Worm (Caenorhabditis elegans) whole organism, L3 larva: ENCODE measurements around the gene Y10G11A.1.
"Not testable (repeated sequence)": the region's sequence is repeated elsewhere in the genome, so short reads cannot be mapped to it uniquely, and the experiment has no call there.

Experiments used
- R02D3.7 ChIP-seq: fragments of 150-350 bp; optimal IDR thresholded peaks from 2 replicates; lab custom pipeline; 2014; ENCODE audit warnings: missing biosample characterization, missing genetic modification characterization
- aly-2 ChIP-seq: fragments of 150-350 bp; optimal IDR thresholded peaks from 2 replicates; lab custom pipeline; 2014; ENCODE audit warnings: missing biosample characterization, missing genetic modification characterization
- ama-1 ChIP-seq: fragments of 150-350 bp; optimal IDR thresholded peaks from 2 replicates; lab custom pipeline; 2018
- ceh-16 ChIP-seq: sonication (generic microtip); optimal IDR thresholded peaks from 2 replicates; lab custom pipeline; 2017; ENCODE audit warnings: missing biosample characterization, missing genetic modification characterization
- ceh-28 ChIP-seq: fragments of 150-350 bp; optimal IDR thresholded peaks from 2 replicates; lab custom pipeline; 2014; ENCODE audit warnings: missing biosample characterization, missing genetic modification reagents, missing genetic modification characterization
- ceh-82 ChIP-seq: fragments of 150-350 bp; optimal IDR thresholded peaks from 2 replicates; lab custom pipeline; 2014; ENCODE audit warnings: missing biosample characterization, missing genetic modification characterization
- egl-27 ChIP-seq: sonication (generic microtip); optimal IDR thresholded peaks from 4 replicates; lab custom pipeline; 2017; ENCODE audit warnings: missing biosample characterization, missing genetic modification reagents, missing genetic modification characterization
- elt-1 ChIP-seq: fragments of 150-350 bp; optimal IDR thresholded peaks from 2 replicates; lab custom pipeline; 2014; ENCODE audit warnings: missing biosample characterization, missing genetic modification characterization
- elt-3 ChIP-seq, 3 experiments: fragments of 150-350 bp in 1 of 3; sonication (generic microtip) in 2 of 3; optimal IDR thresholded peaks; 2 replicates in 2 of 3; 4 replicates in 1 of 3; lab custom pipeline; 2014 to 2017; ENCODE audit warnings: missing biosample characterization in 3 of 3, missing genetic modification characterization in 3 of 3
- eor-1 ChIP-seq, 2 experiments: fragments of 150-350 bp; optimal IDR thresholded peaks; 2 replicates each; lab custom pipeline; 2014 to 2018; ENCODE audit warnings: missing biosample characterization in 2 of 2, missing genetic modification characterization in 2 of 2
- fkh-2 ChIP-seq: fragments of 150-350 bp; optimal IDR thresholded peaks from 2 replicates; lab custom pipeline; 2014; ENCODE audit warnings: missing biosample characterization, missing genetic modification reagents, missing genetic modification characterization
- fos-1 ChIP-seq: fragments of 150-350 bp; optimal IDR thresholded peaks from 2 replicates; lab custom pipeline; 2014; ENCODE audit warnings: missing biosample characterization, missing genetic modification characterization
- hmg-11 ChIP-seq: sonication (generic microtip); optimal IDR thresholded peaks from 2 replicates; lab custom pipeline; 2016; ENCODE audit warnings: missing genetic modification characterization, missing compliant biosample characterization
- jun-1 ChIP-seq: fragments of 150-350 bp; optimal IDR thresholded peaks from 2 replicates; lab custom pipeline; 2014; ENCODE audit warnings: missing biosample characterization, missing genetic modification reagents, missing genetic modification characterization
- lin-15B ChIP-seq: fragments of 150-350 bp; optimal IDR thresholded peaks from 2 replicates; lab custom pipeline; 2014; ENCODE audit warnings: missing biosample characterization, missing genetic modification characterization
- lin-39 ChIP-seq: fragments of 150-350 bp; optimal IDR thresholded peaks from 2 replicates; lab custom pipeline; 2018; ENCODE audit warnings: missing biosample characterization, missing genetic modification reagents, missing genetic modification characterization
- mdl-1 ChIP-seq: fragments of 150-350 bp; optimal IDR thresholded peaks from 2 replicates; lab custom pipeline; 2014; ENCODE audit warnings: missing biosample characterization, missing genetic modification characterization
- mml-1 ChIP-seq: fragments of 150-350 bp; sonication (generic microtip); optimal IDR thresholded peaks from 3 replicates; lab custom pipeline; 2014; ENCODE audit warnings: missing biosample characterization, missing genetic modification characterization
- nfya-1 ChIP-seq: sonication (generic microtip); optimal IDR thresholded peaks from 2 replicates; lab custom pipeline; 2017; ENCODE audit warnings: missing genetic modification characterization, mild to moderate bottlenecking, missing compliant biosample characterization, antibody characterized with exemption, moderate library complexity; ENCODE audit not compliant: insufficient read depth
- nhr-11 ChIP-seq: fragments of 150-350 bp; optimal IDR thresholded peaks from 2 replicates; lab custom pipeline; 2014; ENCODE audit warnings: missing biosample characterization, missing genetic modification characterization
- nhr-12 ChIP-seq: fragments of 150-350 bp; optimal IDR thresholded peaks from 2 replicates; lab custom pipeline; 2014; ENCODE audit warnings: missing biosample characterization, missing genetic modification characterization
- nhr-23 ChIP-seq: fragments of 150-350 bp; optimal IDR thresholded peaks from 2 replicates; lab custom pipeline; 2014; ENCODE audit warnings: missing biosample characterization, missing genetic modification reagents, missing genetic modification characterization
- nhr-43 ChIP-seq: sonication (generic microtip); optimal IDR thresholded peaks from 2 replicates; lab custom pipeline; 2016; ENCODE audit warnings: mild to moderate bottlenecking, missing genetic modification characterization, missing compliant biosample characterization; ENCODE audit not compliant: poor library complexity, severe bottlenecking
- snpc-4 ChIP-seq: fragments of 150-350 bp; optimal IDR thresholded peaks from 2 replicates; lab custom pipeline; 2014; ENCODE audit warnings: missing biosample characterization, missing genetic modification characterization
- unc-39 ChIP-seq: sonication (generic microtip); optimal IDR thresholded peaks from 4 replicates; lab custom pipeline; 2017; ENCODE audit warnings: missing biosample characterization, missing genetic modification characterization
- unc-62 ChIP-seq: fragments of 150-350 bp; sonication (generic microtip); optimal IDR thresholded peaks from 4 replicates; lab custom pipeline; 2014; ENCODE audit warnings: missing biosample characterization, missing genetic modification reagents, missing genetic modification characterization
- zag-1 ChIP-seq: fragments of 150-350 bp; optimal IDR thresholded peaks from 2 replicates; lab custom pipeline; 2014; ENCODE audit warnings: missing biosample characterization, missing genetic modification characterization
- ztf-4 ChIP-seq: fragments of 150-350 bp; optimal IDR thresholded peaks from 2 replicates; lab custom pipeline; 2014; ENCODE audit warnings: missing biosample characterization, missing genetic modification characterization

Y10G11A.1 gene

ce11 chrIV:16415100-16415973 lies 9.1 kb upstream of the Y10G11A.1 start (continued):
- no peak for TF ChIP-seq zag-1 (tag; lab: Kevin White, UChicago)

- TF ChIP-seq elt-3 (tag; optimal IDR thresholded peaks at IDR 0.05; lab: Kevin White, UChicago) (no peak), lin-39 (tag; lab: Kevin White, UChicago) (peak; percentile 6), eor-1 (tag; optimal IDR thresholded peaks at IDR 0.05; lab: Kevin White, UChicago) (no peak), ama-1 (no peak), unc-62 (no peak), nfya-1 (tag; lab: Kevin White, UChicago) (peak; percentile 26), ceh-16 (no peak), nhr-12 (no peak), hmg-11 (tag; lab: Kevin White, UChicago) (peak; percentile 26), R02D3.7 (tag; lab: Kevin White, UChicago) (no peak), lin-15B (tag; lab: Kevin White, UChicago) (peak; percentile 30)
Observed at ce11 chrIV:16421903-16422557, 2.4 kb upstream of the Y10G11A.1 start.

ce11 chrIV:16431929-16432328 lies 7.5 kb downstream of the Y10G11A.1 start, which contains the start of gene dlc-3:
TSS of gene dlc-3 (plus strand) at chrIV:16432229.
- TF ChIP-seq nhr-12 (no peak), ceh-28 (tag; lab: Kevin White, UChicago) (no peak), unc-39 (no peak)

- TF ChIP-seq mml-1 (tag; lab: Kevin White, UChicago) (no peak), mdl-1 (tag; lab: Kevin White, UChicago) (no peak), ztf-4 (tag; lab: Kevin White, UChicago) (no peak)
- TF ChIP-seq, all 47 proteins: peak for 0
Observed at ce11 chrIV:16442963-16443362, 18.5 kb downstream of the Y10G11A.1 start, which contains the start of gene dlc-4. TSS of gene dlc-4 (plus strand) at chrIV:16443263.

ce11 chrIV:16446664-16447063 lies 22.2 kb downstream of the Y10G11A.1 start:
- TF ChIP-seq jun-1 (tag; lab: Kevin White, UChicago) (no peak), aly-2 (tag; lab: Kevin White, UChicago) (no peak), nhr-11 (tag; lab: Kevin White, UChicago) (no peak), eor-1 (tag; optimal IDR thresholded peaks at IDR 0.05; lab: Kevin White, UChicago) (no peak), ceh-16 (no peak), R02D3.7 (tag; lab: Kevin White, UChicago) (no peak)

ce11 chrIV:16470888-16471287 lies 46.5 kb downstream of the Y10G11A.1 start, which contains the start of gene VY10G11R.1:
TSS of gene VY10G11R.1 (minus strand) at chrIV:16470988.
- TF ChIP-seq nhr-43 (tag; lab: Kevin White, UChicago); nhr-11 (tag; lab: Kevin White, UChicago); snpc-4: not testable (repeated sequence)

ce11 chrIV:16471569-16471968 lies 47.1 kb downstream of the Y10G11A.1 start:
- TF ChIP-seq ceh-16 (no peak), egl-27 (tag; lab: Kevin White, UChicago) (no peak), fos-1 (tag; lab: Kevin White, UChicago) (no peak), unc-39 (no peak), nhr-12 (no peak), elt-1 (no peak), ceh-82 (tag; lab: Kevin White, UChicago) (no peak), nhr-23 (tag; lab: Kevin White, UChicago) (no peak), fkh-2 (tag; lab: Kevin White, UChicago) (no peak), lin-39 (tag; lab: Kevin White, UChicago) (no peak), mdl-1 (tag; lab: Kevin White, UChicago) (no peak), snpc-4 (no peak)
- TF ChIP-seq, all 47 proteins: peak for 0
